Worm (Caenorhabditis elegans) whole organism, young adult: ENCODE measurements around the gene C27F2.4.

Source experiments
- B0019.2 ChIP-seq: fragments of 200-800 bp; sonication (Bioruptor generic); conservative IDR thresholded peaks from 2 replicates; pipeline ENCODE4 v1.3.6; 2022; ENCODE audit warnings: missing genetic modification reagents, missing genetic modification characterization, missing compliant biosample characterization
- B0035.1 ChIP-seq: sonication (generic microtip); optimal IDR thresholded peaks from 2 replicates; lab custom pipeline; 2016; ENCODE audit warnings: missing genetic modification characterization, mild to moderate bottlenecking, missing compliant biosample characterization, missing genotype, missing genetic modification reagents
- C06A6.2 ChIP-seq: fragments of 200-800 bp; sonication (Bioruptor generic); conservative IDR thresholded peaks from 2 replicates; pipeline ENCODE4 v1.3.6; 2022; ENCODE audit warnings: missing genetic modification characterization, missing compliant biosample characterization
- D2030.7 ChIP-seq: fragments of 200-800 bp; sonication (Bioruptor generic); IDR thresholded peaks from 2 replicates; pipeline ENCODE4 v1.3.6; 2022; ENCODE audit warnings: missing genetic modification reagents, missing genetic modification characterization, missing compliant biosample characterization
- F10E7.11 ChIP-seq: sonication (generic microtip); optimal IDR thresholded peaks from 2 replicates; lab custom pipeline; 2017; ENCODE audit warnings: mild to moderate bottlenecking, missing genetic modification characterization, moderate library complexity, missing compliant biosample characterization
- F22D6.2 ChIP-seq: sonication (generic microtip); optimal IDR thresholded peaks from 2 replicates; lab custom pipeline; 2016; ENCODE audit warnings: mild to moderate bottlenecking, missing genetic modification characterization, missing compliant biosample characterization
- F33H1.4 ChIP-seq: fragments of 200-800 bp; sonication (Bioruptor generic); IDR thresholded peaks from 2 replicates; pipeline ENCODE4 v1.3.6; 2022; ENCODE audit warnings: missing genetic modification reagents, missing genetic modification characterization, missing compliant biosample characterization
- T07F8.4 ChIP-seq: sonication (generic microtip); optimal IDR thresholded peaks from 2 replicates; lab custom pipeline; 2016; ENCODE audit warnings: mild to moderate bottlenecking, missing genetic modification characterization, moderate library complexity, missing compliant biosample characterization
- T26A5.8 ChIP-seq: sonication (generic microtip); optimal IDR thresholded peaks from 2 replicates; lab custom pipeline; 2016; ENCODE audit warnings: missing genetic modification characterization, missing compliant biosample characterization
- Y53G8AR.9 ChIP-seq: fragments of 200-800 bp; sonication (Bioruptor generic); conservative IDR thresholded peaks from 2 replicates; pipeline ENCODE4 v1.3.6; 2022; ENCODE audit warnings: missing genetic modification reagents, missing genetic modification characterization, missing compliant biosample characterization
- Y79H2A.3 ChIP-seq: fragments of 200-800 bp; sonication (Bioruptor generic); conservative IDR thresholded peaks from 2 replicates; pipeline ENCODE4 v1.3.6; 2022; ENCODE audit warnings: missing genetic modification reagents, missing genetic modification characterization, missing compliant biosample characterization
- akir-1 ChIP-seq: fragments of 200-800 bp; sonication (Bioruptor generic); optimal IDR thresholded peaks from 2 replicates; lab custom pipeline; 2018; ENCODE audit warnings: mild to moderate bottlenecking, missing genetic modification characterization, moderate library complexity, missing compliant biosample characterization
- athp-1 ChIP-seq: sonication (generic microtip); optimal IDR thresholded peaks from 2 replicates; lab custom pipeline; 2017; ENCODE audit warnings: mild to moderate bottlenecking, missing genetic modification characterization, missing compliant biosample characterization
- attf-3 ChIP-seq: fragments of 200-800 bp; sonication (Bioruptor generic); conservative IDR thresholded peaks from 2 replicates; pipeline ENCODE4 v1.3.6; 2022; ENCODE audit warnings: missing genetic modification reagents, missing genetic modification characterization, missing compliant biosample characterization
- attf-5 ChIP-seq: fragments of 200-800 bp; sonication (Bioruptor generic); optimal IDR thresholded peaks from 2 replicates; lab custom pipeline; 2018; ENCODE audit warnings: mild to moderate bottlenecking, missing genetic modification characterization, missing compliant biosample characterization
- attf-6 ChIP-seq: fragments of 200-800 bp; sonication (Bioruptor generic); IDR thresholded peaks from 2 replicates; pipeline ENCODE4 v1.3.6; 2022; ENCODE audit warnings: missing genetic modification reagents, missing genetic modification characterization, missing compliant biosample characterization
- bed-2 ChIP-seq: fragments of 200-800 bp; sonication (Bioruptor generic); IDR thresholded peaks from 2 replicates; pipeline ENCODE4 v1.3.6; 2022; ENCODE audit warnings: missing genetic modification reagents, missing genetic modification characterization, missing compliant biosample characterization
- ceh-40 ChIP-seq: fragments of 200-800 bp; sonication (Bioruptor generic); IDR thresholded peaks from 2 replicates; pipeline ENCODE4 v1.3.6; 2022; ENCODE audit warnings: missing genetic modification characterization, missing compliant biosample characterization
- ceh-91 ChIP-seq: fragments of 200-800 bp; sonication (Bioruptor generic); IDR thresholded peaks from 2 replicates; pipeline ENCODE4 v1.3.6; 2022; ENCODE audit warnings: missing genetic modification reagents, missing genetic modification characterization, missing compliant biosample characterization
- chd-7 ChIP-seq: sonication (generic microtip); optimal IDR thresholded peaks from 2 replicates; lab custom pipeline; 2016; ENCODE audit warnings: mild to moderate bottlenecking, missing genetic modification characterization, moderate library complexity, missing compliant biosample characterization
- dox-1 ChIP-seq: fragments of 200-800 bp; sonication (Bioruptor generic); IDR thresholded peaks from 2 replicates; pipeline ENCODE4 v1.3.6; 2022; ENCODE audit warnings: missing genetic modification reagents, missing genetic modification characterization, missing compliant biosample characterization
- efl-1 ChIP-seq: fragments of 150-350 bp; optimal IDR thresholded peaks from 2 replicates; lab custom pipeline; 2014; ENCODE audit warnings: missing biosample characterization, missing genetic modification reagents, missing genetic modification characterization
- ekl-4 ChIP-seq: fragments of 200-800 bp; sonication (Bioruptor generic); IDR thresholded peaks from 2 replicates; pipeline ENCODE4 v1.3.6; 2022; ENCODE audit warnings: missing genetic modification reagents, missing genetic modification characterization, missing compliant biosample characterization
- gei-17 ChIP-seq: fragments of 200-800 bp; sonication (Bioruptor generic); optimal IDR thresholded peaks from 2 replicates; lab custom pipeline; 2018; ENCODE audit warnings: mild to moderate bottlenecking, missing genetic modification characterization, missing compliant biosample characterization
- him-1 ChIP-seq: sonication (generic microtip); optimal IDR thresholded peaks from 2 replicates; lab custom pipeline; 2016; ENCODE audit warnings: missing genotype, missing genetic modification reagents, missing genetic modification characterization, missing compliant biosample characterization
- let-526 ChIP-seq: fragments of 200-800 bp; sonication (Bioruptor generic); IDR thresholded peaks from 2 replicates; pipeline ENCODE4 v1.3.6; 2022; ENCODE audit warnings: missing genetic modification reagents, missing genetic modification characterization, missing compliant biosample characterization
- lin-35 ChIP-seq, 3 experiments: fragments of 150-350 bp in 2 of 3; sonication (generic microtip) in 1 of 3; optimal IDR thresholded peaks; 2 replicates each; lab custom pipeline; 2014 to 2018; ENCODE audit warnings: missing biosample characterization in 3 of 3, missing genetic modification characterization in 3 of 3, missing genetic modification reagents in 3 of 3
- lin-40 ChIP-seq: sonication (generic microtip); optimal IDR thresholded peaks from 2 replicates; lab custom pipeline; 2016; ENCODE audit warnings: missing genetic modification characterization, mild to moderate bottlenecking, missing compliant biosample characterization, missing genotype, missing genetic modification reagents
- lir-1 ChIP-seq: fragments of 200-800 bp; sonication (Bioruptor generic); conservative IDR thresholded peaks from 2 replicates; pipeline ENCODE4 v1.3.6; 2022; ENCODE audit warnings: missing genetic modification reagents, missing genetic modification characterization, missing compliant biosample characterization
- lsl-1 ChIP-seq: fragments of 200-800 bp; sonication (Bioruptor generic); optimal IDR thresholded peaks from 2 replicates; lab custom pipeline; 2018; ENCODE audit warnings: mild to moderate bottlenecking, missing genetic modification characterization, moderate library complexity, missing compliant biosample characterization
- lsy-27 ChIP-seq: sonication (generic microtip); optimal IDR thresholded peaks from 2 replicates; lab custom pipeline; 2017; ENCODE audit warnings: missing genetic modification characterization, mild to moderate bottlenecking, missing compliant biosample characterization, antibody characterized with exemption, missing genotype, borderline replicate concordance; ENCODE audit not compliant: insufficient read depth
- madf-6 ChIP-seq: fragments of 200-800 bp; sonication (Bioruptor generic); IDR thresholded peaks from 2 replicates; pipeline ENCODE4 v1.3.6; 2022; ENCODE audit warnings: missing genetic modification reagents, missing genetic modification characterization, missing compliant biosample characterization
- madf-8 ChIP-seq: fragments of 200-800 bp; sonication (Bioruptor generic); conservative IDR thresholded peaks from 2 replicates; pipeline ENCODE4 v1.3.6; 2022; ENCODE audit warnings: missing genetic modification reagents, missing genetic modification characterization, missing compliant biosample characterization
- nfyb-1 ChIP-seq: fragments of 200-800 bp; sonication (Bioruptor generic); IDR thresholded peaks from 2 replicates; pipeline ENCODE4 v1.3.6; 2022; ENCODE audit warnings: missing genetic modification reagents, missing genetic modification characterization, missing compliant biosample characterization
- nhr-179 ChIP-seq: sonication (generic microtip); optimal IDR thresholded peaks from 2 replicates; lab custom pipeline; 2016; ENCODE audit warnings: mild to moderate bottlenecking, missing genetic modification characterization, missing compliant biosample characterization
- rec-8 ChIP-seq, 2 experiments: sonication (generic microtip); optimal IDR thresholded peaks; 2 replicates each; lab custom pipeline; 2016; ENCODE audit warnings: mild to moderate bottlenecking in 2 of 2, missing genetic modification characterization in 2 of 2, missing genetic modification reagents in 2 of 2, missing genotype in 2 of 2, missing biosample characterization in 1 of 2, missing compliant biosample characterization in 1 of 2, moderate library complexity in 1 of 2
- snpc-1.3 ChIP-seq: sonication (generic microtip); optimal IDR thresholded peaks from 2 replicates; lab custom pipeline; 2017; ENCODE audit warnings: missing genetic modification characterization, mild to moderate bottlenecking, missing compliant biosample characterization, antibody characterized with exemption, moderate library complexity, missing genotype, missing genetic modification reagents; ENCODE audit not compliant: insufficient read depth
- snpc-3.4 ChIP-seq: sonication (generic microtip); optimal IDR thresholded peaks from 2 replicates; lab custom pipeline; 2017; ENCODE audit warnings: missing genetic modification characterization, mild to moderate bottlenecking, missing compliant biosample characterization, antibody characterized with exemption, moderate library complexity, missing genotype, missing genetic modification reagents
- snpc-4 ChIP-seq, 5 experiments: fragments of 150-350 bp in 1 of 5; sonication (generic microtip) in 4 of 5; optimal IDR thresholded peaks; 2 replicates each; lab custom pipeline; 2014 to 2018; ENCODE audit warnings: missing genetic modification characterization in 5 of 5, missing biosample characterization in 3 of 5, antibody characterized with exemption in 2 of 5, mild to moderate bottlenecking in 2 of 5, missing compliant biosample characterization in 2 of 5, missing genotype in 2 of 5, moderate library complexity in 2 of 5, missing genetic modification reagents in 1 of 5
- sptf-2 ChIP-seq: fragments of 200-800 bp; sonication (Bioruptor generic); optimal IDR thresholded peaks from 2 replicates; lab custom pipeline; 2018; ENCODE audit warnings: mild to moderate bottlenecking, missing genetic modification characterization, missing compliant biosample characterization
- tbx-9 ChIP-seq: sonication (generic microtip); optimal IDR thresholded peaks from 2 replicates; lab custom pipeline; 2016; ENCODE audit warnings: borderline replicate concordance, missing genetic modification characterization, inconsistent platforms, missing compliant biosample characterization
- tlf-1 ChIP-seq: fragments of 200-800 bp; sonication (Bioruptor generic); optimal IDR thresholded peaks from 2 replicates; lab custom pipeline; 2018; ENCODE audit warnings: mild to moderate bottlenecking, missing genetic modification characterization, missing compliant biosample characterization
- xnd-1 ChIP-seq: sonication (generic microtip); optimal IDR thresholded peaks from 2 replicates; lab custom pipeline; 2016; ENCODE audit warnings: missing genotype, missing genetic modification reagents, missing genetic modification characterization, missing compliant biosample characterization
- zim-3 ChIP-seq: sonication (generic microtip); optimal IDR thresholded peaks from 2 replicates; lab custom pipeline; 2017; ENCODE audit warnings: mild to moderate bottlenecking, missing genetic modification characterization, moderate library complexity, missing compliant biosample characterization
- ztf-18 ChIP-seq: sonication (generic microtip); optimal IDR thresholded peaks from 2 replicates; lab custom pipeline; 2016; ENCODE audit warnings: missing genotype, mild to moderate bottlenecking, missing genetic modification characterization, missing compliant biosample characterization
- ztf-28 ChIP-seq: fragments of 200-800 bp; sonication (Bioruptor generic); IDR thresholded peaks from 2 replicates; pipeline ENCODE4 v1.3.6; 2022; ENCODE audit warnings: missing genetic modification reagents, missing genetic modification characterization, missing compliant biosample characterization

C27F2.4 gene

DNA sequence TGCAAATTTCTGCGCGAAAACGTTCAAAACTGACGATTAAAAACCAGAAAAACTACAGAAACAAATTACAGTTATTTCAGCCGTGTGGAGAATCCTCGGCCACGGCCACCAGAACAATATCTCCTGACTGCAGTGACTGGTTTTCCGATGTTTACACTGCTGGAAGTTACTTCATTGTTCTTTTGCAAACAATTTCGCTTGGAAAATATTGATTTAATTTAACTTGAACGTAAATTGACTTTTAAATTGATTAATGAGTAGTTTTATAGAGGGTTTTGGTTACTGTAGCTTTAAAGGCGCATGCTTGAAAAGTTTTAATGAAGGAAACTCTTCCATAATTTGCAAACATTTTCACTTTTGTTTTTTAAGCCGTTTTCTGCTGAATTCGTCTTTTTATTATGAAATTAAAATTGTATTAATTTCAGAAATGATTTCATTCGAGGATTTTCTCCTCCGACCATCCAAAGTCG, 38.9 kb upstream of the C27F2.4 start, which contains the start of gene smcr-8:
Gene smcr-8, plus strand, starts transcription at position 420 of the 470 bp plus-strand sequence.
- TF ChIP-seq snpc-1.3 (tag; lab: Kevin White, UChicago), result no peak
- TF ChIP-seq Y79H2A.3, result 0 out of 2 replicates have a peak, but pooled peaks have one; percentile 40
- no peak for TF ChIP-seq gei-17 (GFP tag; lab: Kevin White, UChicago)
- TF ChIP-seq tbx-9 (tag; lab: Kevin White, UChicago), result no peak
- peak; percentile 81 for TF ChIP-seq athp-1 (tag; lab: Kevin White, UChicago)
- TF ChIP-seq T26A5.8 (tag; lab: Kevin White, UChicago), result no peak
- peak in 1 of 2 experiments; percentile 17 for TF ChIP-seq rec-8 (tag; optimal IDR thresholded peaks at IDR 0.05; lab: Kevin White, UChicago)
- TF ChIP-seq F22D6.2 (tag; lab: Kevin White, UChicago), result no peak
- no peak for TF ChIP-seq B0035.1 (tag; lab: Kevin White, UChicago)
- TF ChIP-seq dox-1 (GFP tag; lab: Robert Waterston, UW), result peak; percentile 86
- no peak for TF ChIP-seq chd-7 (tag; lab: Kevin White, UChicago)
- TF ChIP-seq lin-35 (GFP tag; optimal IDR thresholded peaks at IDR 0.05; lab: Kevin White, UChicago), result no peak
- no peak for TF ChIP-seq zim-3
- TF ChIP-seq ceh-40 (GFP tag; lab: Robert Waterston, UW), result no peak
- no peak for TF ChIP-seq akir-1 (GFP tag; lab: Kevin White, UChicago)
- TF ChIP-seq xnd-1 (tag; lab: Kevin White, UChicago), result peak; percentile 82
- TF ChIP-seq nhr-179, result no peak
- peak; percentile 61 for TF ChIP-seq snpc-3.4 (tag; lab: Kevin White, UChicago)
- TF ChIP-seq F33H1.4, result peak; percentile 55
- 0 out of 2 replicates have a peak, but pooled peaks have one; percentile 42 for TF ChIP-seq ekl-4 (GFP tag; lab: Robert Waterston, UW)
- no peak for TF ChIP-seq F10E7.11
- TF ChIP-seq Y53G8AR.9 (GFP tag; lab: Robert Waterston, UW), result no peak
- no peak for TF ChIP-seq snpc-4 (GFP tag; optimal IDR thresholded peaks at IDR 0.05; lab: Kevin White, UChicago)
- TF ChIP-seq snpc-4 (tag; optimal IDR thresholded peaks at IDR 0.05; lab: Kevin White, UChicago), result no peak
- TF ChIP-seq ceh-91 (GFP tag; lab: Robert Waterston, UW), result peak; percentile 54; the same call in 1 of the 2 replicates
- TF ChIP-seq T07F8.4 (tag; lab: Kevin White, UChicago), result no peak
- TF ChIP-seq bed-2, result peak; percentile 70
- peak; percentile 56; the same call in 1 of the 2 replicates for TF ChIP-seq attf-3
- 0 out of 2 replicates have a peak, but pooled peaks have one; percentile 75 for TF ChIP-seq ztf-28 (GFP tag; lab: Robert Waterston, UW)
- peak; percentile 96 for TF ChIP-seq lsl-1 (GFP tag; lab: Kevin White, UChicago)
- TF ChIP-seq attf-5, result peak; percentile 46
- TF ChIP-seq C06A6.2 (GFP tag; lab: Robert Waterston, UW), result no peak
- TF ChIP-seq D2030.7 (GFP tag; lab: Robert Waterston, UW), result peak; percentile 68
- TF ChIP-seq lir-1 (GFP tag; lab: Robert Waterston, UW), result 0 out of 2 replicates have a peak, but pooled peaks have one; percentile 11
- TF ChIP-seq lsy-27 (tag; lab: Kevin White, UChicago), result no peak
- TF ChIP-seq him-1 (tag; lab: Kevin White, UChicago), result no peak
- TF ChIP-seq ztf-18 (tag; lab: Kevin White, UChicago), result peak; percentile 72
- TF ChIP-seq tlf-1, result peak; percentile 23
- no peak for TF ChIP-seq attf-6
- peak; percentile 29 for TF ChIP-seq efl-1 (GFP tag; lab: Kevin White, UChicago)
- TF ChIP-seq lin-40, result no peak
- peak; percentile 82 for TF ChIP-seq madf-6 (GFP tag; lab: Robert Waterston, UW)
- TF ChIP-seq B0019.2 (GFP tag; lab: Robert Waterston, UW), result 0 out of 2 replicates have a peak, but pooled peaks have one; percentile 14
- TF ChIP-seq let-526 (GFP tag; lab: Robert Waterston, UW), result peak; percentile 51; the same call in 1 of the 2 replicates
- peak; percentile 69 for TF ChIP-seq madf-8 (GFP tag; lab: Robert Waterston, UW)
- no peak for TF ChIP-seq nfyb-1
- TF ChIP-seq sptf-2, result peak; percentile 33
